Fruit fly (Drosophila melanogaster) Kc167 (cell line): ENCODE results near the gene CG8128.

Source experiments
- Myc ChIP-seq: fragments of >200 bp; optimal IDR thresholded peaks from 2 replicates; lab custom pipeline; 2017; ENCODE audit warnings: missing external identifiers
- Sin3A ChIP-seq: fragments of >200 bp; optimal IDR thresholded peaks from 2 replicates; lab custom pipeline; 2018; ENCODE audit warnings: missing external identifiers
- h ChIP-seq: fragments of >200 bp; optimal IDR thresholded peaks from 3 replicates; lab custom pipeline; 2018; ENCODE audit warnings: missing external identifiers
- insv ChIP-seq: fragments of >200 bp; optimal IDR thresholded peaks from 3 replicates; lab custom pipeline; 2018; ENCODE audit warnings: missing external identifiers
- psq ChIP-seq: fragments of >200 bp; optimal IDR thresholded peaks from 2 replicates; lab custom pipeline; 2017; ENCODE audit warnings: missing external identifiers
- ttk ChIP-seq: sonication (Bioruptor generic); optimal IDR thresholded peaks from 2 replicates; lab custom pipeline; 2017; ENCODE audit warnings: missing external identifiers

Gene CG8128

DNA sequence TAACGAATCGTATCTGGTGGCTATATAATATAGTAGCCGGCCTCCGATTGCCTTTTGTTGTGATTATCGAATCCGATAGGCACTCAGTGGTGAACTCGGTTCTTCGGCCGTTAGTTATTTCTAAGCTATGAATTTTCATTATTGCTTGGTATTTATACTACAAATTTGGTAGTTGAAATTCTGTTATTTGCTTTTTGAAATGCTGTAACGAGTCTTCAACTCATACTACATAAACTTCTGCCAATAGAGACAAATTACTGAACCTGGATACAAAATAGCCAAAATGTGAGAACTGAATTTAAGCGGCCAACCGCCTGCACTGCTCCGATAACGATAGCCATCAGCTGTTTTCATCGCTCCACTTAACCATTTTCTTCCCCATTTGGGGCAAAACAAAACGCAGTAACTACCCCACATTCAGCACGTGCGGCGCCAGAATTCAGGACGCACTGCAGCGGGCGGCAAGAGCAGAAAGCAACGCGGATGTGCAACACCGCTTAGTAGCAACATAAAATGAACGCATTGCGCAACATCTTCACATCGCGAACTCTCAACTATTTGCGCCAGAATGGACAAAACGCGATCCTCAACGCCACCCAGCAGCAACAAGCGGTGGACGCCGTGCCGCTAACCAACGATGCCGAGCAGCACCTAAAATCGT lies 41.7 kb downstream of the CG8128 start, which contains the start of the genes CG11679 and CG8206:
Gene CG11679, minus strand, starts transcription at position 65 of the 661 bp plus-strand sequence.
Gene CG8206, plus strand, starts transcription at position 341 of the 661 bp plus-strand sequence.
- no peak for TF ChIP-seq Sin3A (lab: Kevin White, UChicago)
- TF ChIP-seq Myc = no peak
- no peak for TF ChIP-seq h (lab: Kevin White, UChicago)
- no peak for TF ChIP-seq ttk (lab: Kevin White, UChicago)
- no peak for TF ChIP-seq insv
- TF ChIP-seq psq (lab: Kevin White, UChicago) = no peak

DNA sequence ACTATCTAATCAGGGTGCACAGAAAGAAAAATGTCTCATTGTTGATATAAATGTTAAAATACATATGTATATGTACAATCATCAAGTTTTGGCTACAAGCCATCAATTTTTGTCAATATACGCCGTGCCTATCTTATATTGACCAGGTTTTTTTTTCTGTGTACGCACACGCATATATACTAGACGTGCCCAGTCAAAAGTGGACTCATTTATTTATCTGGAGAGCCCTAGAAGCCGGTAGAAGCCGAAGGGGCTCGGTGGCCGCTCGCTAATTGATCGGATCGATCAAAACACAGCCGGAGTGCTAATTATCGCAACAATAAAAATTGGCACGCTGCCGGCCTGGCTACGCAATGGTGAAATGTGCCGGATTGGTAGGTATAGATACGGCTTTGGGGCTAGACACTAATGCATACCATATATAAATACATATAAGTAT lies 43.0 kb downstream of the CG8128 start:
- TF ChIP-seq ttk (lab: Kevin White, UChicago) = no peak
- no peak for TF ChIP-seq Sin3A (lab: Kevin White, UChicago)
- no peak for TF ChIP-seq psq (lab: Kevin White, UChicago)
- TF ChIP-seq h (lab: Kevin White, UChicago) = no peak
- TF ChIP-seq Myc = no peak
- no peak for TF ChIP-seq insv

DNA sequence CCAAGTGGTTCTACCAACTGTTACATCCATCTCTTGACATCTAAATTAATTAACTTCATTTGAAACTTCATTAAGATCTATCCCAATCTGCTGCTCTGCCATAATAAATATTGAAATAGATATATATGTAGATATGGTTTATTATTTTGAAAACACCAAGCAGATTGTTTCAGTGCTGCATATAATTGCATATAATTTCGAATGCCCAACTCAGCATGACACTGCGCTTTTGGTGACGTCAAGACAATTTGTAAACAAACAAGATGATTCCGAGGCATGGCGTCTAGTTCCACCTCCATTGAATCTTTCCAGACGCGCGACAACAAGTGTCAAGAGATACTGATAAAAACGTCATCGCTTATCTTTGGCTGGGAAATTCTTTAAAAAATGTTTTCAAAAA lies 43.6 kb downstream of the CG8128 start:
- TF ChIP-seq h (lab: Kevin White, UChicago) = no peak
- TF ChIP-seq ttk (lab: Kevin White, UChicago) = no peak
- no peak for TF ChIP-seq Myc
- TF ChIP-seq insv = no peak
- TF ChIP-seq Sin3A (lab: Kevin White, UChicago) = no peak
- TF ChIP-seq psq (lab: Kevin White, UChicago) = no peak

DNA sequence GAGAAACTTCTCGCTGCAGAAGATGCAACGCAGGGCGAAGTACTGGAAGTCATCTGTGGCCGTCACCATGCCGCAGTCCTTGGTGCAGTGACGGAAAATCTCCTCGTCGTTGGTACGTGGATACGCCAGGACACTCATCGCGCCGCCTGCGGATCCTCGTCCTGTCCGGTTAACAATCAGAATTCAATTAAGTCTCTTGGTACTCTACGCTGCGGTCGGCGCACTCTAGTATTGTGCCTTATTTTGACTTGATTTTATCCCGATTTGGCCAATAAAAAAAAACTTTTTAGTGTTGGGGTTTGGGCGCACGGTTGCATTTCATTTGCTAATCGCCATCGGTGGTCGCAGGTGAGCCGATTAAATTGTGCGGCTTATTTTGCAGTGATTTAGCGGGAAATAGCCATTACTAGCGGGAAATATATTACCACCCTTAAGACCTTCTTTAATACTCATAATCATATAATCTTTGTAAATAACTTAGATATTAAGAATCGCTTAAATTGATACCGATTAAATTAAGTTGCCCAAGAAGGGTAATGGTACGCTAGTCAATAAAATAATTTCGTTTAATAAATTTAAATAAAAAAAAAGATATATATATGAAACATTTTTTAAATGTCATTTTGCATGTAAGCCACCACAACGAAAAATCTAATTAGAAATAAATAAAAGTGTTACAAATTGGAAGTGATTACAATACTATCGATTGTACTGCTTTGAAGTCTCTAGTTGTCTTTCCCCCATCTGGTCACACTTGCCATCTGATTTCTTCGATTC lies 48.8 kb downstream of the CG8128 start, which contains the start of the genes CG8944 and CCT6:
Gene CG8944, minus strand, starts transcription at position 327 of the 777 bp plus-strand sequence.
Gene CCT6, plus strand, starts transcription at position 744 of the 777 bp plus-strand sequence.
- no peak for TF ChIP-seq h (lab: Kevin White, UChicago)

DNA sequence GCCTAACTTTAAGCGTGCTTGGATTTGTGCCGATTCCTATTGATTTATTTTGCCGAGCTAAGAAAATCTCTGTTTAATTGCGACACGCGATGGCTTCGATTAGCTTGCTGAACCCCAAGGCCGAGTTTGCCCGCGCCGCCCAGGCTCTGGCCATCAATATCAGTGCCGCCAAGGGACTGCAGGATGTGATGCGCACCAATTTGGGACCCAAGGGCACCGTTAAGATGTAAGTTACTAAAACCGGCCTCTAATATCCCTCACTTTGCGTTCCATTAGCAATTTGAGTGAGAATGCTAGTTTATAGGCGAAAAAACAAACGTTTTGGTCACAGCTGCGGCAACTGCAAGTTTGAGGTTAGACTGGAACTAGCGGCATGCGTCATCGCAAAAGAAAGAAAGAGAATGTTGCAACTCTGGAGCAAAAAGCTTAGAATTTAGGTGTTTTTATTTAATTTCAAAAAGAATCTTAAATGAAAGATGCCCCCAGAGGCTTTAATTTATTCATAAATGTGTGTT lies 49.4 kb downstream of the CG8128 start:
- TF ChIP-seq h (lab: Kevin White, UChicago) (no peak), insv (no peak), Myc (no peak), Sin3A (lab: Kevin White, UChicago) (no peak), psq (lab: Kevin White, UChicago) (no peak), ttk (lab: Kevin White, UChicago) (no peak)

DNA sequence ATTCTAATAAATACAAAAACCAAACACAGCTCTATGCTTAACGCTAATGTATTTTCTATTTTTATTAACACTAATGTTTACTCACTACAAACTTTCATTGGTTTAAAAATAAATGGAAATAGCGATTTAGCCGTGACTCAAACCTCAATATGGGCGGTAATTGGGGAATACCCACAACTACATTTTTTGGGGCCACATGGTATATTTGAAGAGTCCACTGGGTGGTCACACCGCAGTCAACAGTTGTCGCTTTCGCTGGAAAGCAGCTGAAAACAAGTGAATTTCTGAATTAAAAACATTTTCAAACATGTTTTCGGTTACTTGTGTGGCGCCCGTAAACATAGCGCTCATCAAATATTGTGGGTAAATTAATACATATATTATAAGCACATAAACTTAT lies 51.7 kb downstream of the CG8128 start, which contains the start of gene Mvd:
Gene Mvd, plus strand, starts transcription at position 222 of the 400 bp plus-strand sequence.
- no peak for TF ChIP-seq Myc
- no peak for TF ChIP-seq ttk (lab: Kevin White, UChicago)
- no peak for TF ChIP-seq Sin3A (lab: Kevin White, UChicago)
- no peak for TF ChIP-seq h (lab: Kevin White, UChicago)
- no peak for TF ChIP-seq insv
- no peak for TF ChIP-seq psq (lab: Kevin White, UChicago)
